Fruit fly (Drosophila melanogaster) whole organism: ENCODE data around the gene Klp31E.

Experiments
- CG8478 ChIP-seq: fragments of >200 bp; optimal IDR thresholded peaks from 2 replicates; lab custom pipeline; 2018; ENCODE audit warnings: inconsistent platforms
- Dll ChIP-seq: fragments of >200 bp; optimal IDR thresholded peaks from 2 replicates; lab custom pipeline; 2017
- EcR ChIP-seq, 2 experiments: fragments of >200 bp; optimal IDR thresholded peaks; 2 replicates each; lab custom pipeline; 2017; ENCODE audit warnings: missing biosample characterization in 2 of 2, missing genetic modification characterization in 2 of 2, missing genetic modification reagents in 2 of 2
- pan ChIP-seq: fragments of >200 bp; optimal IDR thresholded peaks from 2 replicates; lab custom pipeline; 2017
- psq ChIP-seq: fragments of >200 bp; optimal IDR thresholded peaks from 2 replicates; lab custom pipeline; 2017
- usp ChIP-seq: fragments of >200 bp; optimal IDR thresholded peaks from 2 replicates; lab custom pipeline; 2017; ENCODE audit warnings: missing biosample characterization, missing genetic modification characterization, mixed read lengths

DNA sequence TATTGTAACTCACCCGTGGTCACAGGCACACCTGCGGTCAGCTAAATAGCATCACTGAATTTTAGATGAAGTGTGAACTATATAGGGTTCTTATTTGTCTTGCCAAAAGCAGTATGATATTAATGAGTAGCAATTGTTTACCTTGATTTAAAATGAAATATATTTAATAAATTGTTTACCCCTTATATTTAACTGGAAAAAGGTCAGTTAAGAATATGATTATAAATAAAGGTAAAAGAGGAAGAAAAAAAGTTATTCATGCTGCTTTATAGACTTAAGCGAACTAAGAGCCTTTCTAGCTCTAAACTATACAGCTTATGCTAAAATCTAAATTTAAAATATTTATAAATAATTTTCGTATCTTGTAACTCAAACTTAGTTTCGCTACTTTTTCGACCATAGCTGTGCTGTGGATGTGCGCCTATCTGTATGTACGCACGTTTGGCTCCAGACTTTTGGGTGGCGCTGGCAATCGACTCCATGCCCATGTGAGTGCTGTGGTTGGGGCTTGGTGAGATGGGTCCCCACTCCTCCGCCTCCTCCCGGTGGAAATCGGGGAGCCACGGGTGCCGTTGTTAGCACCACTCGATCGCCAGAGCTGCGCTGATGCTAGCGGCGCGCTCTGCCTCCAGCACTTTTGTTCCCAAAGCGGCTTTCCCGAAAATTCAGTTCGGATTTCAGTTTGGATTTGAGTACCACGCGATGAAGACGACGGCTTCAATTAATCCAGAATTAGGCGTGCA, 28.4 kb downstream of the Klp31E start, which contains the start of gene loh:
- no peak for TF ChIP-seq psq
- TF ChIP-seq usp (GFP tag; lab: Kevin White, UChicago): no peak
- TF ChIP-seq pan (lab: Kevin White, UChicago): no peak
- TF ChIP-seq Dll: no peak
- TF ChIP-seq EcR (GFP tag; optimal IDR thresholded peaks at IDR 0.05; lab: Kevin White, UChicago): no peak
- no peak for TF ChIP-seq CG8478
